Fruit fly (Drosophila melanogaster): ENCODE measurements around the gene fid.
A peak's percentile ranks its signal among the peaks of the same experiment; 100 is the strongest.

Gene fid

dm6 chr3R:26020244-26021171 lies 50.6 kb downstream of the fid start (continued):
- TF ChIP-seq CG11247 (GFP tag; IDR thresholded peaks at IDR 0.05) = no peak
- TF ChIP-seq Awh (GFP tag; IDR thresholded peaks at IDR 0.05) = 0 out of 2 replicates have a peak, but pooled peaks have one; percentile 39
- peak; percentile 31; the same call in 1 of the 2 replicates for TF ChIP-seq ssp (GFP tag; IDR thresholded peaks at IDR 0.05)
- no peak for TF ChIP-seq CG4328 (GFP tag; optimal IDR thresholded peaks at IDR 0.05)
- peak in 1 of 3 experiments; percentile 70 for TF ChIP-seq lola (GFP tag; optimal IDR thresholded peaks at IDR 0.05)
- TF ChIP-seq gce (GFP tag; IDR thresholded peaks at IDR 0.05) = peak; percentile 33; the same call in 1 of the 3 replicates
- TF ChIP-seq CG12744 (GFP tag; optimal IDR thresholded peaks at IDR 0.05) = no peak
- no peak for TF ChIP-seq ac (GFP tag; optimal IDR thresholded peaks at IDR 0.05)
- TF ChIP-seq CG8765 (GFP tag; IDR thresholded peaks at IDR 0.05) = no peak
- TF ChIP-seq CG12155 (GFP tag; optimal IDR thresholded peaks at IDR 0.05) = peak; percentile 33
- no peak for TF ChIP-seq Mes4 (GFP tag; optimal IDR thresholded peaks at IDR 0.05)
- peak; percentile 8 for TF ChIP-seq CG15514 (GFP tag; optimal IDR thresholded peaks at IDR 0.05)
- TF ChIP-seq CG2712 (tag; optimal IDR thresholded peaks at IDR 0.05) = peak; percentile 71
- TF ChIP-seq CG9932 (GFP tag; IDR thresholded peaks at IDR 0.05) = no peak
- TF ChIP-seq Dip2 (GFP tag; IDR thresholded peaks at IDR 0.05) = no peak
- TF ChIP-seq mld (GFP tag; IDR thresholded peaks at IDR 0.05; ENCODE audit: partially characterized antibody) = no peak
- peak; percentile 32 for TF ChIP-seq Max (GFP tag; optimal IDR thresholded peaks at IDR 0.05)
- TF ChIP-seq dysf (GFP tag; IDR thresholded peaks at IDR 0.05) = peak; percentile 68
- TF ChIP-seq tio (GFP tag; optimal IDR thresholded peaks at IDR 0.05) = peak; percentile 50
- TF ChIP-seq eyg (GFP tag; optimal IDR thresholded peaks at IDR 0.05) = no peak
- TF ChIP-seq CG9727 (GFP tag; optimal IDR thresholded peaks at IDR 0.05) = peak; percentile 63
- no peak for TF ChIP-seq CG9609 (GFP tag; optimal IDR thresholded peaks at IDR 0.05)
- peak; percentile 54; the same call in 1 of the 2 replicates for TF ChIP-seq ttk (GFP tag; IDR thresholded peaks at IDR 0.05)
- peak; percentile 96 for TF ChIP-seq CG12769 (tag; optimal IDR thresholded peaks at IDR 0.05)
- peak; percentile 45 for TF ChIP-seq CG12104 (GFP tag; optimal IDR thresholded peaks at IDR 0.05)
- TF ChIP-seq eve (GFP tag; optimal IDR thresholded peaks at IDR 0.05) = no peak
- no peak for TF ChIP-seq CG11696 (GFP tag; IDR thresholded peaks at IDR 0.05)
- TF ChIP-seq CG3407 (GFP tag; optimal IDR thresholded peaks at IDR 0.05) = peak; percentile 62
- TF ChIP-seq Trl (optimal IDR thresholded peaks at IDR 0.05) = peak; percentile 54 to 73
- TF ChIP-seq Trl (GFP tag; optimal IDR thresholded peaks at IDR 0.05) = no peak
- TF ChIP-seq chinmo (GFP tag; IDR thresholded peaks at IDR 0.05; ENCODE audit: partially characterized antibody) = peak; percentile 99
- peak; percentile 37 for TF ChIP-seq CG17802 (tag; optimal IDR thresholded peaks at IDR 0.05)
- TF ChIP-seq Hsf (GFP tag; optimal IDR thresholded peaks at IDR 0.05) = peak; percentile 22
- no peak for TF ChIP-seq mam (GFP tag; optimal IDR thresholded peaks at IDR 0.05)
- TF ChIP-seq az2 (GFP tag; optimal IDR thresholded peaks at IDR 0.05) = peak; percentile 67
- TF ChIP-seq esg (GFP tag; conservative IDR thresholded peaks at IDR 0.05) = peak; percentile 56
- TF ChIP-seq sc (optimal IDR thresholded peaks at IDR 0.05) = no peak
- TF ChIP-seq sc (GFP tag; optimal IDR thresholded peaks at IDR 0.05) = peak; percentile 65
- TF ChIP-seq CG18764 (GFP tag; optimal IDR thresholded peaks at IDR 0.05) = peak; percentile 40
- TF ChIP-seq CG3847 (GFP tag; IDR thresholded peaks at IDR 0.05) = peak; percentile 32; the same call in 1 of the 2 replicates
- TF ChIP-seq pan (optimal IDR thresholded peaks at IDR 0.05) = no peak
- TF ChIP-seq pan (GFP tag; optimal IDR thresholded peaks at IDR 0.05 in 1 of 2, IDR thresholded peaks at IDR 0.05 in 1 of 2) = peak in 1 of 2 experiments; percentile 79
- peak; percentile 74 for TF ChIP-seq CG30403 (GFP tag; optimal IDR thresholded peaks at IDR 0.05)
- no peak for TF ChIP-seq CG10959 (GFP tag; IDR thresholded peaks at IDR 0.05)
- TF ChIP-seq ara (GFP tag; IDR thresholded peaks at IDR 0.05) = peak; percentile 72
- TF ChIP-seq Dek (tag; optimal IDR thresholded peaks at IDR 0.05) = peak; percentile 44
- TF ChIP-seq CG16815 (GFP tag; optimal IDR thresholded peaks at IDR 0.05) = peak; percentile 49
- TF ChIP-seq CG10543 (GFP tag; optimal IDR thresholded peaks at IDR 0.05) = peak; percentile 91
- no peak for TF ChIP-seq CG1792 (GFP tag; optimal IDR thresholded peaks at IDR 0.05)
- TF ChIP-seq dmrt11E (tag; optimal IDR thresholded peaks at IDR 0.05) = peak; percentile 76
